Fruit fly (Drosophila melanogaster): ENCODE data around the gene CG14275.

Gene CG14275

DNA sequence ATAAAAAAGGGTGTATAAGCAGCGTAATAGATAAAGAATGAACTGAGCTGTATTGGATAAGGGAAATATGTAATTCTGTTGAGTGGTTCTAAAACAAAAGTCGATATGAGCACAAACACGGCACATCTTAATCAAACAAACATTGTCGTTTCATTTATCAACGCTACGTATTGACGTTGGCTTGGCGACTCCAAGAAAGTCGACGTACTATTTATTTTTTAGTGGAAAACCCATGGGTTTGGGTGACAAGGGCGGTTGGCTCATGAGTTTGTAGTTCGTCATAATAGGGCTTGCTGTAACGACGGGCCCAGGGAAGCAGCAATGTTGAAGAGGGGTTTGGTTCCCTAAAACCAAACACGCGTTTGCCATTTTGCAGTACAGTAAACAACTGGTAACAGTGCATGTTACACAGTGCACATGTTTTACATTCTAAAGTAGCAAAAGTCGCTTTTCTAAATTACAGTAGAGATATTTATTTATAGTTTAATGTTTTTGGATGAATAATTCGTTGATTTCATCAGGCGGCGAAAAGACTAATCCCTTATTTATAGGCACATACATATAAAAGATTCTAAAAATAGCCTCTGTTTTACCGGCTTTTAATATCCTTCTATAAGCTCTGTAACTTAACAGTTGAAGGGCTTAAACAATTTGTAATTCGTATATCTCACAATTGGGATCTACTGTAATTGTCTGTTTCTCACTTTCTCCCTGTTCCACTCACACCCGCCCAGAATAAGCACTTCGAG lies 34.1 kb downstream of the CG14275 start (continued):
- TF ChIP-seq Dll (GFP tag; IDR thresholded peaks at IDR 0.05; ENCODE audit: partially characterized antibody) (no peak), CG14050 (GFP tag; IDR thresholded peaks at IDR 0.05) (no peak), CG14710 (tag; optimal IDR thresholded peaks at IDR 0.05) (peak; percentile 7), Dp (GFP tag; optimal IDR thresholded peaks at IDR 0.05) (no peak), Sox100B (GFP tag; optimal IDR thresholded peaks at IDR 0.05) (peak; percentile 10), CG13424 (tag; optimal IDR thresholded peaks at IDR 0.05) (peak; percentile 16), CG4360 (GFP tag; IDR thresholded peaks at IDR 0.05) (no peak), fd3F (GFP tag; optimal IDR thresholded peaks at IDR 0.05) (no peak), CG7271 (tag; optimal IDR thresholded peaks at IDR 0.05) (no peak), sob (GFP tag; IDR thresholded peaks at IDR 0.05) (no peak), Lim3 (GFP tag; IDR thresholded peaks at IDR 0.05) (no peak), CG30431 (GFP tag; optimal IDR thresholded peaks at IDR 0.05) (no peak), Ets97D (GFP tag; optimal IDR thresholded peaks at IDR 0.05) (peak; percentile 19), Stat92E (GFP tag; optimal IDR thresholded peaks at IDR 0.05) (no peak), Gug (GFP tag; IDR thresholded peaks at IDR 0.05) (no peak), CG6689 (GFP tag; IDR thresholded peaks at IDR 0.05) (no peak), CG12219 (GFP tag; optimal IDR thresholded peaks at IDR 0.05) (no peak), CoRest (tag; optimal IDR thresholded peaks at IDR 0.05) (peak; percentile 37), CG18599 (GFP tag; optimal IDR thresholded peaks at IDR 0.05) (peak; percentile 53), chn (GFP tag; optimal IDR thresholded peaks at IDR 0.05) (no peak), dmrt99B (tag; optimal IDR thresholded peaks at IDR 0.05) (peak; percentile 55), pfk (GFP tag; optimal IDR thresholded peaks at IDR 0.05) (peak; percentile 12), CG10209 (GFP tag; optimal IDR thresholded peaks at IDR 0.05) (peak; percentile 16), inv (GFP tag; IDR thresholded peaks at IDR 0.05; ENCODE audit: partially characterized antibody) (no peak), cas (GFP tag; IDR thresholded peaks at IDR 0.05) (no peak), grau (tag; optimal IDR thresholded peaks at IDR 0.05) (peak; percentile 87), E2f2 (GFP tag; IDR thresholded peaks at IDR 0.05) (no peak), CG17568 (GFP tag; optimal IDR thresholded peaks at IDR 0.05) (peak; percentile 3), BEAF-32 (GFP tag; optimal IDR thresholded peaks at IDR 0.05) (no peak), Sin3A (optimal IDR thresholded peaks at IDR 0.05) (no peak), gsb (GFP tag; IDR thresholded peaks at IDR 0.05) (no peak), CG34422 (GFP tag; IDR thresholded peaks at IDR 0.05) (no peak), Hmr (GFP tag; optimal IDR thresholded peaks at IDR 0.05) (peak; percentile 43), unc-4 (GFP tag; IDR thresholded peaks at IDR 0.05; ENCODE audit: partially characterized antibody) (no peak), tgo (GFP tag; IDR thresholded peaks at IDR 0.05) (no peak), CG12659 (GFP tag; optimal IDR thresholded peaks at IDR 0.05) (peak; percentile 20), CG18011 (GFP tag; optimal IDR thresholded peaks at IDR 0.05) (no peak), Ets65A (GFP tag) (peak; percentile 9), sug (tag; optimal IDR thresholded peaks at IDR 0.05) (no peak), CG2678 (tag; optimal IDR thresholded peaks at IDR 0.05) (peak; percentile 52), nom (GFP tag; optimal IDR thresholded peaks at IDR 0.05) (peak; percentile 2), yki (optimal IDR thresholded peaks at IDR 0.05) (no peak), sqz (GFP tag; optimal IDR thresholded peaks at IDR 0.05) (no peak), pb (GFP tag; optimal IDR thresholded peaks at IDR 0.05) (no peak), GATAe (GFP tag; conservative IDR thresholded peaks at IDR 0.05) (no peak), Hr51 (GFP tag; optimal IDR thresholded peaks at IDR 0.05) (peak in 1 of 2 experiments; percentile 7)

All from whole organism, embryonic.